Worm (Caenorhabditis elegans) whole organism, L1 larva: ENCODE data around the gene fkh-2.

Source experiments
- C16A3.4 ChIP-seq: fragments of 150-350 bp; optimal IDR thresholded peaks from 2 replicates; lab custom pipeline; 2014; ENCODE audit warnings: missing biosample characterization, missing genetic modification characterization
- fos-1 ChIP-seq: fragments of 150-350 bp; optimal IDR thresholded peaks from 2 replicates; lab custom pipeline; 2014; ENCODE audit warnings: missing biosample characterization, missing genetic modification characterization
- snpc-4 ChIP-seq: fragments of 150-350 bp; optimal IDR thresholded peaks from 2 replicates; lab custom pipeline; 2014; ENCODE audit warnings: missing biosample characterization, missing genetic modification characterization

DNA sequence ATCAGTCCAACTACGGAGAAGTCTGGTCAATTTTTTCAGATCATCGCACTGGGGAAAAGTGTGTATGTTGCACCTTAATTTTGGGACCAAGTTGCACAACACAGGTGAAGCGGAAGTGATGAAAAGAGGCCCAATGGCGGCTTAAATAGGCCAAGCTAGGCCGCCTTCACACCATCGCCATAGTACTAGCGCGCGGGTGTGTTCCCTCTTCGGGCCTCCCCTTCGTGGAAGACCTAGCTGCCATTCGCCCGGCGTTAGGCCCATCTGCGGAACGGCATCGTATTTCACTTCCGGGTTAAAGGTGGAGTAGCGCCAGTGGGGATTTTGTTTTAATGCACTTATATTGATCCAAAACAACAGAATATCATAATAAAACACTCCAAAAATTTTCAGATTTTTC lies 17.7 kb upstream of the fkh-2 start:
- TF ChIP-seq snpc-4 (tag; lab: Kevin White, UChicago) (no peak), C16A3.4 (no peak), fos-1 (tag; lab: Kevin White, UChicago) (no peak)
